Fruit fly (Drosophila melanogaster): ENCODE measurements around the gene Cpr64Aa.
A peak's percentile ranks its signal among the peaks of the same experiment; 100 is the strongest.

The Cpr64Aa gene

dm6 chr3L:4227164-4227563 lies 18.2 kb upstream of the Cpr64Aa start, which contains the start of gene CG46460 (continued):
- TF ChIP-seq CG18011 (GFP tag; optimal IDR thresholded peaks at IDR 0.05) (no peak), dm (GFP tag; optimal IDR thresholded peaks at IDR 0.05) (no peak), CG7271 (tag; optimal IDR thresholded peaks at IDR 0.05) (no peak), CG34224 (GFP tag; IDR thresholded peaks at IDR 0.05; ENCODE audit: partially characterized antibody) (no peak), CG8765 (GFP tag; IDR thresholded peaks at IDR 0.05) (no peak), B-H2 (GFP tag; optimal IDR thresholded peaks at IDR 0.05) (no peak), CG3838 (GFP tag; optimal IDR thresholded peaks at IDR 0.05) (no peak), Lhr (GFP tag; optimal IDR thresholded peaks at IDR 0.05) (no peak), CG14965 (GFP tag; optimal IDR thresholded peaks at IDR 0.05; ENCODE audit: borderline replicate concordance) (no peak), Mad (GFP tag; optimal IDR thresholded peaks at IDR 0.05) (no peak), exex (tag; optimal IDR thresholded peaks at IDR 0.05) (no peak), wdn (GFP tag; IDR thresholded peaks at IDR 0.05) (no peak), Ets97D (GFP tag; optimal IDR thresholded peaks at IDR 0.05) (no peak), CG2889 (GFP tag; IDR thresholded peaks at IDR 0.05) (no peak), CG14667 (GFP tag; IDR thresholded peaks at IDR 0.05) (no peak), sc (optimal IDR thresholded peaks at IDR 0.05) (no peak), sc (GFP tag; optimal IDR thresholded peaks at IDR 0.05) (no peak), unc-4 (GFP tag; IDR thresholded peaks at IDR 0.05; ENCODE audit: partially characterized antibody) (no peak), trem (tag; optimal IDR thresholded peaks at IDR 0.05) (no peak), Dek (tag; optimal IDR thresholded peaks at IDR 0.05) (no peak), Nf-YA (GFP tag; IDR thresholded peaks at IDR 0.05) (no peak), Hmx (GFP tag; optimal IDR thresholded peaks at IDR 0.05) (no peak), CG11723 (GFP tag; optimal IDR thresholded peaks at IDR 0.05) (no peak), CG8944 (GFP tag; optimal IDR thresholded peaks at IDR 0.05) (no peak), Kr (GFP tag; optimal IDR thresholded peaks at IDR 0.05) (no peak), kni (GFP tag; optimal IDR thresholded peaks at IDR 0.05) (peak; percentile 58), wek (GFP tag; optimal IDR thresholded peaks at IDR 0.05) (no peak), CrebB (tag; optimal IDR thresholded peaks at IDR 0.05) (no peak), ind (GFP tag; optimal IDR thresholded peaks at IDR 0.05) (no peak), Hr39 (optimal IDR thresholded peaks at IDR 0.05) (no peak), Dfd (GFP tag; optimal IDR thresholded peaks at IDR 0.05) (no peak), PHDP (tag; optimal IDR thresholded peaks at IDR 0.05) (no peak), CG8478 (optimal IDR thresholded peaks at IDR 0.05) (no peak), CG1024 (GFP tag; IDR thresholded peaks at IDR 0.05) (no peak), Ptx1 (GFP tag; IDR thresholded peaks at IDR 0.05) (no peak), Tbp (GFP tag; optimal IDR thresholded peaks at IDR 0.05) (no peak), CG13296 (GFP tag; optimal IDR thresholded peaks at IDR 0.05) (no peak), sima (GFP tag; optimal IDR thresholded peaks at IDR 0.05) (no peak), GATAe (GFP tag; conservative IDR thresholded peaks at IDR 0.05) (no peak), CG11456 (GFP tag; IDR thresholded peaks at IDR 0.05) (no peak), MESR4 (GFP tag; optimal IDR thresholded peaks at IDR 0.05) (no peak), gsb (GFP tag; IDR thresholded peaks at IDR 0.05) (no peak), yki (optimal IDR thresholded peaks at IDR 0.05) (peak; percentile 16), CHES-1-like (GFP tag; optimal IDR thresholded peaks at IDR 0.05) (no peak), run (tag; optimal IDR thresholded peaks at IDR 0.05) (no peak), bcd (GFP tag; optimal IDR thresholded peaks at IDR 0.05) (no peak), CG7963 (GFP tag; IDR thresholded peaks at IDR 0.05; ENCODE audit: partially characterized antibody) (no peak), CG18599 (GFP tag; optimal IDR thresholded peaks at IDR 0.05) (no peak), eyg (GFP tag; optimal IDR thresholded peaks at IDR 0.05) (no peak), B-H1 (GFP tag; IDR thresholded peaks at IDR 0.05) (no peak), dan (GFP tag; IDR thresholded peaks at IDR 0.05) (no peak), HLH4C (GFP tag; IDR thresholded peaks at IDR 0.05; ENCODE audit: partially characterized antibody) (no peak), Dad (GFP tag; optimal IDR thresholded peaks at IDR 0.05) (no peak), CG12659 (GFP tag; optimal IDR thresholded peaks at IDR 0.05) (no peak)

All from whole organism, embryonic.